Fruit fly (Drosophila melanogaster): ENCODE data around the gene kek5.

Gene kek5

DNA sequence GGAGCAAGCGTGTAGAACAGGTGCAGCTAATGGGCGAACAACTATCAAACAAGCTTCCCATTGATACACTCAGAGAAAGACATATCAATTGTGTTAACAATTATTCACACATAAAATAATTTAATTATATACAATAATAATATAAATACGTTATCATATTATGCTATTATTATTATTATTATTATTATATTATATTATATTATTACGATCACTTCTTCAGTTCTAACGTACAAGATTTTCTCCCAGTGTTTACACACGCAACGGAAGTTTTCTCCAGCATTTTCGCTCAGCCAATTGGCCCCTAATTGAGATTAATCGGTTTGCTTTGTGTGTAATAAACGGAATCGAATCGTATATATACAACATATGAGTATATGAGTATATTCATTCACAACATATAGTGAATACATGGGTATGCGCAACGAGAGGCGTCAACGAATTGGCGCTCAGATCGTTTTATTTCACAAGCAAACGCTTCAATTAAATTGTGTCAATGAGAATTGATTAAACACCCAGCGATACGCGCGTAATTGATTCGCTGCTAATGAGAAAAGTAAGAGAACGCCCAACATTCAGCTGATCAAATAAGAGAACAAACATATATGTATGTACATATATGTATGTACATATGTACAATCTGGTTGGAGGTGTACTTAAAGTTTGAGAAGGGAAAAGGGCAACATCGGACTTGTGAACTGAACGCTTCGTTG lies 35.8 kb upstream of the kek5 start (continued):
- TF ChIP-seq CG10431 (GFP tag; optimal IDR thresholded peaks at IDR 0.05), result no peak
- no peak for TF ChIP-seq trh (GFP tag; optimal IDR thresholded peaks at IDR 0.05)
- peak; percentile 2 for TF ChIP-seq D19B (GFP tag; optimal IDR thresholded peaks at IDR 0.05)
- TF ChIP-seq B-H1 (GFP tag; IDR thresholded peaks at IDR 0.05), result peak; percentile 18; the same call in 1 of the 3 replicates
- no peak for TF ChIP-seq zfh2 (GFP tag; optimal IDR thresholded peaks at IDR 0.05)
- no peak for TF ChIP-seq disco-r (GFP tag; optimal IDR thresholded peaks at IDR 0.05)
- no peak for TF ChIP-seq aop (GFP tag; IDR thresholded peaks at IDR 0.05)
- TF ChIP-seq CG1792 (GFP tag; optimal IDR thresholded peaks at IDR 0.05), result no peak
- TF ChIP-seq CG12104 (GFP tag; optimal IDR thresholded peaks at IDR 0.05), result no peak
- TF ChIP-seq CG18011 (GFP tag; optimal IDR thresholded peaks at IDR 0.05), result no peak
- peak in 1 of 2 experiments; percentile 48 for TF ChIP-seq dpn (GFP tag; optimal IDR thresholded peaks at IDR 0.05)
- peak; percentile 58 for TF ChIP-seq CG12659 (GFP tag; optimal IDR thresholded peaks at IDR 0.05)
- no peak for TF ChIP-seq ase (GFP tag; IDR thresholded peaks at IDR 0.05)
- peak; percentile 50 for TF ChIP-seq Fer3 (tag; optimal IDR thresholded peaks at IDR 0.05)
- no peak for TF ChIP-seq CG7745 (tag; optimal IDR thresholded peaks at IDR 0.05)
- no peak for TF ChIP-seq chm (GFP tag; IDR thresholded peaks at IDR 0.05)
- 0 out of 2 replicates have a peak, but pooled peaks have one; percentile 28 for TF ChIP-seq CG9215 (GFP tag; IDR thresholded peaks at IDR 0.05)
- TF ChIP-seq dysf (GFP tag; IDR thresholded peaks at IDR 0.05), result peak; percentile 63; the same call in 2 of the 3 replicates
- TF ChIP-seq CG14014 (GFP tag; IDR thresholded peaks at IDR 0.05), result 0 out of 2 replicates have a peak, but pooled peaks have one; percentile 39
- peak; percentile 25 for TF ChIP-seq Camta (GFP tag; optimal IDR thresholded peaks at IDR 0.05)
- peak in 1 of 2 experiments; percentile 55 for TF ChIP-seq Eip74EF (GFP tag; optimal IDR thresholded peaks at IDR 0.05)
- no peak for TF ChIP-seq br (optimal IDR thresholded peaks at IDR 0.05)
- TF ChIP-seq trem (tag; optimal IDR thresholded peaks at IDR 0.05), result peak; percentile 39
- no peak for TF ChIP-seq CG16863 (GFP tag; optimal IDR thresholded peaks at IDR 0.05)
- peak; percentile 33 for TF ChIP-seq CG6254 (GFP tag; optimal IDR thresholded peaks at IDR 0.05)
- TF ChIP-seq gcm2 (GFP tag; optimal IDR thresholded peaks at IDR 0.05), result no peak
- 0 out of 2 replicates have a peak, but pooled peaks have one; percentile 28 for TF ChIP-seq Taf1 (GFP tag; IDR thresholded peaks at IDR 0.05)
- no peak for TF ChIP-seq CG7928 (GFP tag; optimal IDR thresholded peaks at IDR 0.05)
- peak; percentile 48 for TF ChIP-seq al (GFP tag; IDR thresholded peaks at IDR 0.05)
- TF ChIP-seq nom (GFP tag; optimal IDR thresholded peaks at IDR 0.05), result peak; percentile 19
- TF ChIP-seq Hey (tag; optimal IDR thresholded peaks at IDR 0.05), result no peak
- TF ChIP-seq tx (GFP tag; optimal IDR thresholded peaks at IDR 0.05), result no peak
- TF ChIP-seq chn (GFP tag; optimal IDR thresholded peaks at IDR 0.05), result no peak
- peak; percentile 0 for TF ChIP-seq tin (GFP tag; optimal IDR thresholded peaks at IDR 0.05)
- no peak for TF ChIP-seq klu (GFP tag; IDR thresholded peaks at IDR 0.05)
- no peak for TF ChIP-seq HLH54F (GFP tag; optimal IDR thresholded peaks at IDR 0.05)
- peak in 1 of 2 experiments; percentile 2 for TF ChIP-seq Pdp1 (GFP tag; optimal IDR thresholded peaks at IDR 0.05)
- peak; percentile 12 for TF ChIP-seq ewg (GFP tag; optimal IDR thresholded peaks at IDR 0.05)
- TF ChIP-seq dmrt11E (tag; optimal IDR thresholded peaks at IDR 0.05), result peak; percentile 63
- TF ChIP-seq pb (GFP tag; optimal IDR thresholded peaks at IDR 0.05), result no peak
- peak; percentile 1 for TF ChIP-seq Jarid2 (GFP tag; optimal IDR thresholded peaks at IDR 0.05)
- TF ChIP-seq grau (tag; optimal IDR thresholded peaks at IDR 0.05), result peak; percentile 79
- TF ChIP-seq gce (GFP tag; IDR thresholded peaks at IDR 0.05), result no peak
- TF ChIP-seq CG14441 (GFP tag; IDR thresholded peaks at IDR 0.05), result peak; percentile 19; the same call in 1 of the 2 replicates
- peak; percentile 54 for TF ChIP-seq Ssrp (tag; optimal IDR thresholded peaks at IDR 0.05)
- TF ChIP-seq CG4282 (GFP tag; optimal IDR thresholded peaks at IDR 0.05), result no peak
- no peak for TF ChIP-seq YL-1 (GFP tag; optimal IDR thresholded peaks at IDR 0.05)
- TF ChIP-seq Rfx (GFP tag; IDR thresholded peaks at IDR 0.05), result peak; percentile 53
- TF ChIP-seq tna (GFP tag; IDR thresholded peaks at IDR 0.05; ENCODE audit: partially characterized antibody), result no peak
- peak; percentile 72 for TF ChIP-seq CG10979 (tag; optimal IDR thresholded peaks at IDR 0.05)

Measured in whole organism, embryonic.